Worm (Caenorhabditis elegans) whole organism, L2 larva: ENCODE results near the gene C04E6.12.

ENCODE experiments used
- C34F6.9 ChIP-seq: fragments of 150-350 bp; optimal IDR thresholded peaks from 2 replicates; lab custom pipeline; 2014; ENCODE audit warnings: missing biosample characterization, missing genetic modification characterization
- F13H6.1 ChIP-seq: sonication (generic microtip); optimal IDR thresholded peaks from 2 replicates; lab custom pipeline; 2016; ENCODE audit warnings: missing genetic modification characterization, missing compliant biosample characterization
- ama-1 ChIP-seq: fragments of 150-350 bp; optimal IDR thresholded peaks from 2 replicates; lab custom pipeline; 2018; ENCODE audit warnings: inconsistent platforms
- blmp-1 ChIP-seq: sonication (generic microtip); optimal IDR thresholded peaks from 2 replicates; lab custom pipeline; 2017; ENCODE audit warnings: missing genetic modification characterization, mild to moderate bottlenecking, missing compliant biosample characterization, antibody characterized with exemption, moderate library complexity; ENCODE audit not compliant: insufficient read depth
- crh-2 ChIP-seq: sonication (generic microtip); optimal IDR thresholded peaks from 2 replicates; lab custom pipeline; 2017; ENCODE audit warnings: missing biosample characterization, missing genetic modification characterization
- dmd-4 ChIP-seq: sonication (generic microtip); optimal IDR thresholded peaks from 2 replicates; lab custom pipeline; 2017; ENCODE audit warnings: missing biosample characterization, missing genetic modification characterization
- elt-3 ChIP-seq: sonication (generic microtip); optimal IDR thresholded peaks from 2 replicates; lab custom pipeline; 2017; ENCODE audit warnings: missing biosample characterization, missing genetic modification characterization
- fos-1 ChIP-seq: fragments of 150-350 bp; optimal IDR thresholded peaks from 2 replicates; lab custom pipeline; 2014; ENCODE audit warnings: missing biosample characterization, missing genetic modification characterization
- gmeb-1 ChIP-seq: fragments of 150-350 bp; optimal IDR thresholded peaks from 2 replicates; lab custom pipeline; 2014; ENCODE audit warnings: missing biosample characterization, missing genetic modification characterization
- lin-11 ChIP-seq: fragments of 150-350 bp; sonication (generic microtip); optimal IDR thresholded peaks from 2 replicates; lab custom pipeline; 2014; ENCODE audit warnings: missing biosample characterization, missing genetic modification characterization, inconsistent platforms, mixed read lengths
- lsy-2 ChIP-seq, 2 experiments: fragments of 150-350 bp in 1 of 2; sonication (generic microtip) in 1 of 2; optimal IDR thresholded peaks; 2 replicates each; lab custom pipeline; 2014 to 2017; ENCODE audit warnings: missing biosample characterization in 2 of 2, missing genetic modification characterization in 2 of 2
- mab-5 ChIP-seq: fragments of 150-350 bp; optimal IDR thresholded peaks from 2 replicates; lab custom pipeline; 2014; ENCODE audit warnings: missing biosample characterization, missing genetic modification characterization
- nhr-10 ChIP-seq: sonication (generic microtip); optimal IDR thresholded peaks from 2 replicates; lab custom pipeline; 2017; ENCODE audit warnings: missing biosample characterization, missing genetic modification characterization
- nhr-12 ChIP-seq: fragments of 150-350 bp; optimal IDR thresholded peaks from 2 replicates; lab custom pipeline; 2014; ENCODE audit warnings: missing biosample characterization, missing genetic modification characterization
- nhr-129 ChIP-seq: fragments of 150-350 bp; optimal IDR thresholded peaks from 2 replicates; lab custom pipeline; 2014; ENCODE audit warnings: missing biosample characterization, missing genetic modification characterization
- nhr-21 ChIP-seq: fragments of 150-350 bp; optimal IDR thresholded peaks from 2 replicates; lab custom pipeline; 2014; ENCODE audit warnings: missing biosample characterization, missing genetic modification characterization
- nhr-237 ChIP-seq: fragments of 150-350 bp; optimal IDR thresholded peaks from 2 replicates; lab custom pipeline; 2014; ENCODE audit warnings: missing biosample characterization, missing genetic modification characterization
- nhr-6 ChIP-seq: fragments of 150-350 bp; optimal IDR thresholded peaks from 2 replicates; lab custom pipeline; 2014; ENCODE audit warnings: missing biosample characterization, missing genetic modification characterization
- nhr-77 ChIP-seq: fragments of 150-350 bp; optimal IDR thresholded peaks from 2 replicates; lab custom pipeline; 2014; ENCODE audit warnings: missing biosample characterization, missing genetic modification characterization
- peb-1 ChIP-seq: fragments of 150-350 bp; optimal IDR thresholded peaks from 2 replicates; lab custom pipeline; 2014; ENCODE audit warnings: missing biosample characterization, missing genetic modification characterization
- sem-4 ChIP-seq: fragments of 150-350 bp; optimal IDR thresholded peaks from 2 replicates; lab custom pipeline; 2014; ENCODE audit warnings: missing biosample characterization, missing genetic modification reagents, missing genetic modification characterization
- sma-9 ChIP-seq, 2 experiments: fragments of 150-350 bp in 1 of 2; sonication (generic microtip) in 1 of 2; optimal IDR thresholded peaks; 2 replicates each; lab custom pipeline; 2014 to 2016; ENCODE audit warnings: missing genetic modification characterization in 2 of 2, mild to moderate bottlenecking in 1 of 2, missing biosample characterization in 1 of 2, missing compliant biosample characterization in 1 of 2, missing genetic modification reagents in 1 of 2, moderate library complexity in 1 of 2
- unc-55 ChIP-seq: fragments of 150-350 bp; sonication (generic microtip); optimal IDR thresholded peaks from 3 replicates; lab custom pipeline; 2014; ENCODE audit warnings: missing biosample characterization, missing genetic modification reagents, missing genetic modification characterization
- zag-1 ChIP-seq: fragments of 150-350 bp; optimal IDR thresholded peaks from 2 replicates; lab custom pipeline; 2014; ENCODE audit warnings: missing biosample characterization, missing genetic modification characterization
- ztf-1 ChIP-seq: fragments of 200-800 bp; sonication (Bioruptor generic); conservative IDR thresholded peaks from 2 replicates; pipeline ENCODE4 v1.3.6; 2022; ENCODE audit warnings: missing genetic modification characterization, missing compliant biosample characterization
- ztf-4 ChIP-seq: fragments of 150-350 bp; optimal IDR thresholded peaks from 2 replicates; lab custom pipeline; 2014; ENCODE audit warnings: missing biosample characterization, missing genetic modification characterization

Gene C04E6.12

DNA sequence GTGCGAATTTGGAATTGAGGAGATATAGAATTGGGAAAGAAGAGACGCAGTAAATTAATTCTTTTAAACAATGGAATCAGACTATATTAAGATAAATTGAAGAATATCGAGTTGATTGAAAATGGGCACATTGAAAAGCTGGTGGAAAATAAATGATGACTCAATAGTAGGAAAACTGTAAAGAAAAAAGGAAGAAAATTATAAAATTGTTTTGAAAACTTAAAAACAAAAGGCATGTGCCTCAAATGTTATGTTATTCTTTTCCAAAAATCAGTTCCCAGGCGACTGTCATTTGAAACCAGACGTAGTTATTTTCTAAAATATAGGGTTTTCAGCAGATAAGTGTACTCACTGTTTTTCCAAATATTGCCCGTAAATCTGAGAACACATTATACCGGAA lies at the start of gene C04E6.12:
C04E6.12 (minus strand) TSS at position 101 of the 400 bp plus-strand sequence.
- no peak for TF ChIP-seq mab-5 (tag; lab: Kevin White, UChicago)
- no peak for TF ChIP-seq zag-1
- no peak for TF ChIP-seq nhr-129 (tag; lab: Kevin White, UChicago)
- no peak for TF ChIP-seq ztf-1 (GFP tag; lab: Robert Waterston, UW)
- TF ChIP-seq peb-1 (tag; lab: Kevin White, UChicago), result no peak
- no peak for TF ChIP-seq C34F6.9 (tag; lab: Kevin White, UChicago)
- TF ChIP-seq nhr-21 (tag; lab: Kevin White, UChicago), result no peak
- no peak for TF ChIP-seq nhr-77
- TF ChIP-seq ama-1 (lab: Kevin White, UChicago), result no peak

ce11 chrV:5964658-5965178 lies 44.9 kb upstream of the C04E6.12 start:
- TF ChIP-seq lin-11 (tag; lab: Kevin White, UChicago) (no peak), nhr-129 (tag; lab: Kevin White, UChicago) (no peak), zag-1 (peak; percentile 21), sma-9 (GFP tag; optimal IDR thresholded peaks at IDR 0.05; lab: Kevin White, UChicago) (peak; percentile 22), sma-9 (tag; optimal IDR thresholded peaks at IDR 0.05; lab: Kevin White, UChicago) (no peak), unc-55 (peak; percentile 23), C34F6.9 (tag; lab: Kevin White, UChicago) (peak; percentile 58), crh-2 (tag; lab: Kevin White, UChicago) (peak; percentile 52), lsy-2 (tag; optimal IDR thresholded peaks at IDR 0.05; lab: Kevin White, UChicago) (peak in 1 of 2 experiments; percentile 21), nhr-12 (tag; lab: Kevin White, UChicago) (no peak), ama-1 (lab: Kevin White, UChicago) (no peak), nhr-6 (tag; lab: Kevin White, UChicago) (no peak), fos-1 (tag; lab: Kevin White, UChicago) (no peak), dmd-4 (tag; lab: Kevin White, UChicago) (no peak), F13H6.1 (tag; lab: Kevin White, UChicago) (peak; percentile 13)

DNA sequence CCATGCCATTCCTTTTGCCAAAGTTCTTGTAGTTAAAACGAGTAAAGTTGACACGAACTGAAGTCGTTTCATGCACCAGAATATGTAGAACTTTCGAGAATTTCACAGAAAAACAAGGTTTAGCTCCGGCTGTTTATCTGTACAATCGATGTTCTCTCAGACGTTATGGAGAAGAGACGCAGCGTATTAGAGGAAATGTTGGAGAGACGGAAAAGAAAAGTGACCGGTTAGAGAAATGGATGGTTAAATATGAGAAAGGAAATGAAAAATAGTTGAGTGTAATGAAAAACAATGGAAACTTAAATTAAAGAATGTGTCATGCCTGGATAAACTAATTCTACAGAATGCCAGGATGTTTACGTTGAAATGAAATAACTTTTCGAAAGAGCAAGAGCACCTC lies 43.9 kb upstream of the C04E6.12 start, which contains the start of gene pcm-1:
pcm-1 (minus strand) TSS at position 187 of the 400 bp plus-strand sequence.
- peak; percentile 66 for TF ChIP-seq F13H6.1 (tag; lab: Kevin White, UChicago)
- TF ChIP-seq unc-55, result peak; percentile 58
- no peak for TF ChIP-seq fos-1 (tag; lab: Kevin White, UChicago)
- TF ChIP-seq sem-4 (tag; lab: Kevin White, UChicago), result no peak
- no peak for TF ChIP-seq zag-1
- peak; percentile 20 for TF ChIP-seq sma-9 (GFP tag; optimal IDR thresholded peaks at IDR 0.05; lab: Kevin White, UChicago)
- no peak for TF ChIP-seq sma-9 (tag; optimal IDR thresholded peaks at IDR 0.05; lab: Kevin White, UChicago)
- no peak for TF ChIP-seq dmd-4 (tag; lab: Kevin White, UChicago)
- peak in 1 of 2 experiments; percentile 58 for TF ChIP-seq lsy-2 (tag; optimal IDR thresholded peaks at IDR 0.05; lab: Kevin White, UChicago)
- peak; percentile 69 for TF ChIP-seq ama-1 (lab: Kevin White, UChicago)
- TF ChIP-seq nhr-10 (tag; lab: Kevin White, UChicago), result no peak
- TF ChIP-seq elt-3 (tag; lab: Kevin White, UChicago), result no peak
- TF ChIP-seq nhr-129 (tag; lab: Kevin White, UChicago), result peak; percentile 59
- peak; percentile 68 for TF ChIP-seq C34F6.9 (tag; lab: Kevin White, UChicago)
- TF ChIP-seq ztf-1 (GFP tag; lab: Robert Waterston, UW), result no peak
- TF ChIP-seq crh-2 (tag; lab: Kevin White, UChicago), result peak; percentile 44
- TF ChIP-seq gmeb-1 (tag; lab: Kevin White, UChicago), result peak; percentile 31
- TF ChIP-seq ztf-4, result no peak

ce11 chrV:5963092-5963491 lies 43.3 kb upstream of the C04E6.12 start:
- TF ChIP-seq mab-5 (tag; lab: Kevin White, UChicago), result no peak

DNA sequence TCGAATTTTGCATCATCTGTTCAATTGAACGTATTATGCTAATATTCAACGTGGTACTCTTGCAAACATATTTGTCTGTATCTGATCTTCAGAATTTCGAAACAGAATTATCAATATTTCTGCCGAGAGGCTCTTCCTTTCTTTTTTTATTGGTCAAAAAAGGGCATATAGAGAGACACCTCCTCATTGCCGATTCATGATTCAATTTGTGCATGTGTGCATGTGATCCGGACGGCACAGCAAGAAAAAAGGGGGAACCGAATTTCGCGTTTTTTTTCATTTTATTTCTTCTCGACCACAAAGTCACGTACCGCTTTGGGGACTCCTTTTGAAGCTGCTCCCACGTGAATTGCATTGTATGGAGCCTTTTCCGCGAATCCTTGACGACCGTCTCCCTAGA lies 41.7 kb upstream of the C04E6.12 start, which contains the start of gene mcp-1:
mcp-1 (plus strand) TSS at position 292 of the 400 bp plus-strand sequence.
- TF ChIP-seq zag-1 (peak; percentile 14), F13H6.1 (tag; lab: Kevin White, UChicago) (peak; percentile 5), lin-11 (tag; lab: Kevin White, UChicago) (no peak), unc-55 (no peak), nhr-237 (tag; lab: Kevin White, UChicago) (no peak), mab-5 (tag; lab: Kevin White, UChicago) (no peak), ama-1 (lab: Kevin White, UChicago) (no peak), sma-9 (GFP tag; optimal IDR thresholded peaks at IDR 0.05; lab: Kevin White, UChicago) (peak; percentile 27), sma-9 (tag; optimal IDR thresholded peaks at IDR 0.05; lab: Kevin White, UChicago) (no peak), nhr-129 (tag; lab: Kevin White, UChicago) (peak; percentile 24), C34F6.9 (tag; lab: Kevin White, UChicago) (peak; percentile 32)
- TF ChIP-seq, all 48 proteins: peak for 5

DNA sequence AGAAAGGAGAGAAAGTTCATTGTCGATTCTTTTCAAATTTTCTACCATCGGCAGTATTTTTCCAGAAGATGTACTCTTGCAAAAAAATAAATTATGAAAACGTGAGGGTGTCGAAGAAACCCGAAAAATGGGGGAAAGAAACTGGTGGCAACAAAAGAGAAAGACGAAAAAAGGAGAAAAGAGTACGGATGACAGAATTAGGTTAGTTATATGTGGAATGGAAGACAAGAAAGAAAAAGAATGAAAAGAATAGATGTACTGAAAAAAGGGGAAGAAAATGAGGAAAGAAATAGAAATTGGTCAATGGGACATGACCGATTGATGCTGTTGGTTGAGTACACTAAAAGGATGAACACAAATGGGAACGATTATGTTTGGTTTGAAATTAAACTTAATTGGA lies 35.8 kb upstream of the C04E6.12 start:
- TF ChIP-seq lin-11 (tag; lab: Kevin White, UChicago) (no peak), nhr-10 (tag; lab: Kevin White, UChicago) (no peak), blmp-1 (tag; lab: Kevin White, UChicago) (no peak)
